Worm (Caenorhabditis elegans) whole organism, early embryonic: ENCODE data around the gene glct-6.

Experiments used
- B0310.2 ChIP-seq: sonication (generic microtip); optimal IDR thresholded peaks from 2 replicates; lab custom pipeline; 2016; ENCODE audit warnings: mild to moderate bottlenecking, missing genetic modification characterization, missing compliant biosample characterization
- F13C5.2 ChIP-seq: sonication (generic microtip); optimal IDR thresholded peaks from 2 replicates; lab custom pipeline; 2017; ENCODE audit warnings: mild to moderate bottlenecking, missing genetic modification characterization, inconsistent platforms, missing compliant biosample characterization
- aly-1 ChIP-seq: sonication (generic microtip); optimal IDR thresholded peaks from 2 replicates; lab custom pipeline; 2016; ENCODE audit warnings: missing genetic modification characterization, missing compliant biosample characterization
- ama-1 ChIP-seq: fragments of 150-350 bp; optimal IDR thresholded peaks from 2 replicates; lab custom pipeline; 2014
- ceh-13 ChIP-seq: fragments of 200-800 bp; sonication (Bioruptor generic); optimal IDR thresholded peaks from 2 replicates; lab custom pipeline; 2018; ENCODE audit warnings: mild to moderate bottlenecking, missing genetic modification characterization, missing compliant biosample characterization
- ceh-36 ChIP-seq: sonication (generic microtip); optimal IDR thresholded peaks from 2 replicates; lab custom pipeline; 2016; ENCODE audit warnings: missing genetic modification characterization, inconsistent platforms, missing compliant biosample characterization
- ets-7 ChIP-seq: sonication (generic microtip); optimal IDR thresholded peaks from 2 replicates; lab custom pipeline; 2016; ENCODE audit warnings: missing genotype, missing genetic modification characterization, missing compliant biosample characterization
- flt-1 ChIP-seq: fragments of 200-800 bp; sonication (Bioruptor generic); IDR thresholded peaks from 2 replicates; pipeline ENCODE4 v1.3.6; 2022; ENCODE audit warnings: missing genetic modification characterization, missing compliant biosample characterization
- hmbx-1 ChIP-seq: sonication (generic microtip); optimal IDR thresholded peaks from 2 replicates; lab custom pipeline; 2016; ENCODE audit warnings: mild to moderate bottlenecking, missing genetic modification characterization, missing compliant biosample characterization
- hmg-4 ChIP-seq: fragments of 200-800 bp; sonication (Bioruptor generic); optimal IDR thresholded peaks from 2 replicates; lab custom pipeline; 2018; ENCODE audit warnings: mild to moderate bottlenecking, missing genetic modification characterization, missing compliant biosample characterization
- hnd-1 ChIP-seq: sonication (generic microtip); optimal IDR thresholded peaks from 2 replicates; lab custom pipeline; 2016; ENCODE audit warnings: missing genetic modification characterization, missing compliant biosample characterization
- pes-1 ChIP-seq: fragments of 200-800 bp; sonication (Bioruptor generic); IDR thresholded peaks from 2 replicates; pipeline ENCODE4 v1.3.6; 2022; ENCODE audit warnings: missing genetic modification reagents, missing genetic modification characterization, missing compliant biosample characterization
- scrt-1 ChIP-seq: fragments of 200-800 bp; sonication (Bioruptor generic); IDR thresholded peaks from 2 replicates; pipeline ENCODE4 v1.3.6; 2022; ENCODE audit warnings: missing genetic modification characterization, missing compliant biosample characterization
- sea-1 ChIP-seq: fragments of 200-800 bp; sonication (Bioruptor generic); conservative IDR thresholded peaks from 2 replicates; pipeline ENCODE4 v1.3.6; 2022; ENCODE audit warnings: missing genetic modification characterization, missing compliant biosample characterization
- tbx-11 ChIP-seq: fragments of 200-800 bp; sonication (Bioruptor generic); IDR thresholded peaks from 2 replicates; pipeline ENCODE4 v1.3.6; 2022; ENCODE audit warnings: missing genetic modification characterization, missing compliant biosample characterization
- tbx-37 ChIP-seq: fragments of 200-800 bp; sonication (Bioruptor generic); conservative IDR thresholded peaks from 2 replicates; pipeline ENCODE4 v1.3.6; 2022; ENCODE audit warnings: missing genetic modification reagents, missing genetic modification characterization, missing compliant biosample characterization
- tra-4 ChIP-seq: sonication (generic microtip); optimal IDR thresholded peaks from 2 replicates; lab custom pipeline; 2017; ENCODE audit warnings: missing genetic modification characterization, missing compliant biosample characterization

Gene glct-6

DNA sequence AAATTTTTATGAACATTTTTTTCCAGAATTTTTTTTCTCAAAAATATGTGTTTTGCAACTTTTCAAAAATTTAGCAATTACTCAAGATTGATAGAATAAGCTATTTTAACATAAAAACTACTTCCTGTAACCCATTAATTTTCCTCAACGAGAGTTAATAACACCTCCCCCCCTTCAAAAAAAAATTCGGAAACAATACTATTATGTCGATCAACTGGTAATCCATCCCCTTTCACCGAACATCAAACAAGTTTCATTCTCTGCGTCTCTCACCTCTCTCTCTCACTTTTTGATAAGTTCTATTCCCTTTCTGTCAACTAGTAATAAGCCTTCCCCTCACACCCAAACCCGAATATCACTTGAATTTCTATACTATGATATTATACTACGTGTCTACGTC, at the start of gene glct-6:
Gene glct-6 (plus strand): TSS at position 301 of the 400 bp plus-strand sequence.
- TF ChIP-seq ceh-36 (tag; lab: Kevin White, UChicago) (no peak), sea-1 (no peak), hmg-4 (GFP tag; lab: Kevin White, UChicago) (no peak), ama-1 (no peak), tra-4 (tag; lab: Kevin White, UChicago) (no peak), tbx-11 (GFP tag; lab: Robert Waterston, UW) (no peak), B0310.2 (tag; lab: Kevin White, UChicago) (no peak)

DNA sequence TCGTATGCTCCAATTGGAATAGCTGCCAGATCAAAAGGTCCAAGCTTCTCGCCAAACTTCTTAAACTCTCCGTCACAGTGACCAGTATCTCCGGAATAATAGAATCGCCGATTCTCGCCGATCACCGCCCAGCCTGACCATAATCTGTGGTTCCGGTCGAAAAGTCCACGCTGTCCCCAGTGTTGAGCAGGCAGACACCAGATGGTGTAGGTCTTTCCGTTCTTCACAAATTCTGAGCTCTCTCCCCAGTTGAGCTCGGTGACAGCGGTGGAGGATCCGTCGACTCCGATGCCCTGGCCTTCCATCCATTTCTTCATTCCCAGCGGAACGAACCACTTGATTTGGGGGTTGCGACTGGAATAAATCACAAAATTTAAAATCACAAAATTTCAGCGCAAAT, 47.8 kb upstream of the glct-6 start:
- TF ChIP-seq ceh-13, result no peak

DNA sequence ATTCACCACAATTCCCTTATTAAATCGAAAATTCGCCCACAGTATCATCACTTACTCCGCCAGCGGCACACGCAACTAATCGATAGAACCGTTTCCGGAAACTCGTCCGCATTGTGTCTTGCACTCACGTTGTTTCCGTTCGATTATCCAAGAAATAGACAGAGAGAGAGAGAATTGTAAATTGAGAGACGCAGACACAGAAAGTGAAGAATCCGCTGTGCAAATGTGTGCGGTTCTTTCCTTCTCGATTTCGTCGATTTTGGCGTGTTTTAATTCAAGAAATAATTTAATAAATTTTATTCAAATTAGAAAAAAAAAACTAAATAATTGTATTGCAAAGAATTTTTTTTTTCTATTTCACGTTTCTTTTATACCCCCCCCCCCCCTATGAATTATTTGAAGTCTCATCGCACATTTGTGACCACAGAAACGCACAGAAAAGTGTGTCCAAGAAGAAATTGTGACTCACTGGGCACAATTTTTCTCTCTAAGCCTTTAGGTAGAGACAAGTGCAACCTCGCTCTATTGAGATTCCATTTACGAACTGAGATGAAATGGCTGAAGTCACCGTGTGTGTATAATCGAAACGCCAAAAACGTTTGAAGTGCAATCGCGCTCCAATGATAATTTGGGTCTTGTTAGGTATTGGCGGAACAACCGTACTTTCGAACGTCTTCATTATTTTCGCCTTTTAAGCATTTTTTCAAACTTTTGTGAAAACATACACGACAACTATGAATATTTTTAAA, 45.2 kb upstream of the glct-6 start, which contains the start of gene nape-2:
Gene nape-2 (minus strand): TSS at position 271 of the 749 bp plus-strand sequence.
- TF ChIP-seq sea-1, result no peak
- TF ChIP-seq ceh-13, result no peak

DNA sequence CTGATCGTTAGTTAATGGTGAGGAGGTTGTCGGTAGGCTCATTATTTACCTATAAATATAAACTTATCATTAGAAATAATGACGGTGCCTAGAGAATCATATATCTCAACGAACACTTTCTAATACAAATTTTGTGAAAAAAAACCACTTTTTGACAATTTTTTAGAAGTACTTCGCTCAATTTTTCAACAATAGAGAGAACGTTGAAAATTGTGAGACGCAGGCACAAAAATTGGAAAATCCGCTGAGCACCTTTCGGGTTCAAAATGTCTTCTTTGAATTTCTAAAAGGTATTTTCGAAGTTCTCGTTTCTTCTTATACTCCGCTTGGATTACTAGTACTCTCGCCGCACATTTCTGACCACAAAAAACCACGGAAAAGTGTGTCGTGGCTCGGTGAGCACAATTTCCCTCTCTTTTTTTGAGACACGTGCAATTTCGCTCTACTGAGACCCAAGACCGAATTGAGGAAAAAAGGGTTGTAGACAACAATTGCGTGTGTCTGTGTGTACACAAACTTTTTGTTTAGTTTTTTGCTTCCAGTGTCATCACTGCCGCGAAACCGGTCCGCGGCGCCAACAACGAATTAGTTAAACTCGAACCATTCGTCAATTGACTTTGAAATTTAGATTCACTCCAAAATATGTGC, 43.1 kb upstream of the glct-6 start, which contains the start of gene nape-1:
Gene nape-1 (minus strand): TSS at position 51 of the 648 bp plus-strand sequence.
- TF ChIP-seq flt-1 (GFP tag; lab: Robert Waterston, UW), result no peak
- no peak for TF ChIP-seq pes-1 (GFP tag; lab: Robert Waterston, UW)
- no peak for TF ChIP-seq ama-1
- TF ChIP-seq tbx-37 (GFP tag; lab: Robert Waterston, UW), result no peak
- TF ChIP-seq hmg-4 (GFP tag; lab: Kevin White, UChicago), result no peak
- no peak for TF ChIP-seq tra-4 (tag; lab: Kevin White, UChicago)
- no peak for TF ChIP-seq F13C5.2 (tag; lab: Kevin White, UChicago)
- no peak for TF ChIP-seq hnd-1 (tag; lab: Kevin White, UChicago)
- no peak for TF ChIP-seq B0310.2 (tag; lab: Kevin White, UChicago)
- no peak for TF ChIP-seq ets-7
- no peak for TF ChIP-seq aly-1 (tag; lab: Kevin White, UChicago)
- TF ChIP-seq ceh-13, result no peak
- TF ChIP-seq tbx-11 (GFP tag; lab: Robert Waterston, UW), result no peak
- no peak for TF ChIP-seq hmbx-1 (tag; lab: Kevin White, UChicago)

DNA sequence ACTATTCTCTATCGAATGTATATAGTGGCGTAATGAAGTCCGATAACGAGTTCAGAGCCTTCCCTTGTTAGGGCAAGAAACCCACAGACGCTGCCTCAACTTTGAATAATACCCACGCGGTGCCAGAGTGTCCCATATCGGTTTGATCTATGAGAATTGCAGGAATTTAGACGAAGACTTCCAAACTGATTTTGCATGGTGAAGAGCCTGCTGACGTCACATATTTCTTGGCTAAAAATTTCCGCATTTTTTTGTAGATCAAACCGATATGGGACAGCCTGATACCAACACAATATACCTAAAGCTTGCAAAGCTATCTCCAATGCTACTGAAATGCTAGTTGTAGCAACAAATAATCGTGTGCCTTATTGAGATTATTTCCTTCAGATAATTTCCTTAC, 42.1 kb upstream of the glct-6 start:
- TF ChIP-seq sea-1 (no peak), ets-7 (no peak), B0310.2 (tag; lab: Kevin White, UChicago) (no peak), hmbx-1 (tag; lab: Kevin White, UChicago) (no peak), ceh-13 (no peak), tbx-37 (GFP tag; lab: Robert Waterston, UW) (no peak), tbx-11 (GFP tag; lab: Robert Waterston, UW) (no peak), flt-1 (GFP tag; lab: Robert Waterston, UW) (no peak), hnd-1 (tag; lab: Kevin White, UChicago) (no peak), aly-1 (tag; lab: Kevin White, UChicago) (no peak)

DNA sequence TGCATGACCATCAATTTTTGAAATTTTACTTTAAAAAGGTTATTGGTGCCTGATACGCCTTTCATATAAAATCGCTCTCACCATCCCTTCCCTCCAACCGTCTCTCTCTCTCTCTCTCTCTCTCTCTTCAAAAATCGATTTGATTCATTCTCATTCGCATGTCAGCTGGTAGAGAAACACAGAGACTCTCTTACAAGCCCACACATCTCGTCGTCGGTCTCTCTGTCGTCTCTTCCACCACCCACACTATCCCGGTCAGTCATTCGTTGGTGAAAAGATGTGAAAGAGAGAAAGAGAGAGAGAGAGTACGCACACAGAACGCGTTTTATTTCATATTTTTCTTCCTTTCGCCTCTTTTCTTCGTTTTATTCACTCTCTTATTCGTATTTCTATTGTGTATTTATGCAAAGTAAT, 41.6 kb upstream of the glct-6 start:
- TF ChIP-seq ceh-13, result no peak
- peak; percentile 28 for TF ChIP-seq F13C5.2 (tag; lab: Kevin White, UChicago)
- peak; percentile 73 for TF ChIP-seq hmg-4 (GFP tag; lab: Kevin White, UChicago)

DNA sequence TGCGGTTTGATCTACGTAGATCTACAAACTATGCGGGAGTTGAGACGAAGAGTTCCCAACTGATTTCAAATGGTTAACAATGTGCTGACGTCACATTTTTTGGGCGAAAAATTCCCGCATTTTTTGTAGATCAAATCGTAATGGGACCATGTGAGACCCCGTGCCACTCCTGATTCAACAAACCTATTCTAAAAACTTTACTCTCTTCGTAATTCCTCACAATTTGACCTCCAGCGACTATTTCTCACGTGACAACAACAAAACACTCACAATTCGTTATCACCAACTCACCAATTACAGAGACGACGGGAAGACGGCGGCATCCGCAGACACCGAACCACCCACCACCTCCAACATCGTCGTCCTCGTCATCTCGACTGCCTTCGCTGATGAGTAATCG, 40.3 kb upstream of the glct-6 start, which contains the start of gene siah-1:
Gene siah-1 (plus strand): TSS at position 301 of the 400 bp plus-strand sequence.
- TF ChIP-seq tbx-37 (GFP tag; lab: Robert Waterston, UW) (no peak), hnd-1 (tag; lab: Kevin White, UChicago) (no peak), B0310.2 (tag; lab: Kevin White, UChicago) (no peak), ets-7 (no peak), tbx-11 (GFP tag; lab: Robert Waterston, UW) (no peak), scrt-1 (GFP tag; lab: Robert Waterston, UW) (no peak), flt-1 (GFP tag; lab: Robert Waterston, UW) (no peak), tra-4 (tag; lab: Kevin White, UChicago) (no peak), pes-1 (GFP tag; lab: Robert Waterston, UW) (no peak), hmbx-1 (tag; lab: Kevin White, UChicago) (no peak), hmg-4 (GFP tag; lab: Kevin White, UChicago) (no peak), ceh-13 (no peak), ceh-36 (tag; lab: Kevin White, UChicago) (no peak), ama-1 (no peak), sea-1 (no peak), aly-1 (tag; lab: Kevin White, UChicago) (no peak), F13C5.2 (tag; lab: Kevin White, UChicago) (no peak)

DNA sequence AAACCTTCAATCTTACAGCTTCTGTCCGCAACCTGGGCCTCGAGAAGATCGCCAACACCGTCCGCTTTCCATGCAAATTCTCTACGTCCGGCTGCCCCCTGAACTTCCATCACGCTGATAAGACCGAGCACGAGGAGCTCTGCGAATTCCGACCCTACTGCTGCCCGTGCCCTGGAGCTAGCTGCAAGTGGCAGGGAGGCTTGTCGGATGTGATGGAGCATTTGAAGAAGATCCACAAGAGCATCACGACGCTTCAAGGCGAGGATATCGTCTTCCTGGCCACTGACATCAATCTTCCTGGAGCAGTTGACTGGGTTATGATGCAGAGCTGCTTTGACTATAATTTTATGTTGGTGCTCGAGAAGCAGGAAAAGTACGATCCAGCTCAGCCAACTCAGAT, 38.2 kb upstream of the glct-6 start:
- TF ChIP-seq tra-4 (tag; lab: Kevin White, UChicago), result no peak
- TF ChIP-seq ets-7, result no peak
- TF ChIP-seq sea-1, result no peak
- TF ChIP-seq hmg-4 (GFP tag; lab: Kevin White, UChicago), result no peak
- TF ChIP-seq aly-1 (tag; lab: Kevin White, UChicago), result no peak
- no peak for TF ChIP-seq ceh-36 (tag; lab: Kevin White, UChicago)
